Worm (Caenorhabditis elegans) whole organism, mixed stage, embryonic: ENCODE measurements around the gene C07G2.5.

Source experiments
- ceh-39 ChIP-seq: fragments of 150-350 bp; optimal IDR thresholded peaks from 2 replicates; lab custom pipeline; 2014; ENCODE audit warnings: missing biosample characterization, missing genetic modification characterization
- ceh-83 ChIP-seq: fragments of 200-800 bp; sonication (Bioruptor generic); optimal IDR thresholded peaks from 2 replicates; lab custom pipeline; 2018; ENCODE audit warnings: mild to moderate bottlenecking, missing genetic modification characterization, missing compliant biosample characterization
- elt-1 ChIP-seq: sonication (generic microtip); optimal IDR thresholded peaks from 2 replicates; lab custom pipeline; 2017; ENCODE audit warnings: missing genetic modification characterization, mild to moderate bottlenecking, missing compliant biosample characterization, antibody characterized with exemption, moderate library complexity, borderline replicate concordance; ENCODE audit not compliant: insufficient read depth
- hlh-1 ChIP-seq: fragments of 150-350 bp; optimal IDR thresholded peaks from 2 replicates; lab custom pipeline; 2014; ENCODE audit warnings: missing biosample characterization, missing genetic modification reagents, missing genetic modification characterization
- lsy-2 ChIP-seq: fragments of 150-350 bp; optimal IDR thresholded peaks from 2 replicates; lab custom pipeline; 2014; ENCODE audit warnings: missing biosample characterization, missing genetic modification characterization
- nhr-237 ChIP-seq: fragments of 150-350 bp; optimal IDR thresholded peaks from 2 replicates; lab custom pipeline; 2014; ENCODE audit warnings: missing biosample characterization, missing genetic modification characterization
- nhr-28 ChIP-seq: fragments of 150-350 bp; optimal IDR thresholded peaks from 2 replicates; lab custom pipeline; 2014; ENCODE audit warnings: missing biosample characterization, missing genetic modification characterization
- pha-4 ChIP-seq: fragments of 150-350 bp; optimal IDR thresholded peaks from 2 replicates; lab custom pipeline; 2018; ENCODE audit warnings: missing biosample characterization, missing genetic modification reagents, missing genetic modification characterization
- sem-2 ChIP-seq: fragments of 200-800 bp; sonication (Bioruptor generic); optimal IDR thresholded peaks from 2 replicates; lab custom pipeline; 2018; ENCODE audit warnings: mild to moderate bottlenecking, missing genetic modification characterization, missing compliant biosample characterization
- snpc-4 ChIP-seq: fragments of 150-350 bp; optimal IDR thresholded peaks from 2 replicates; lab custom pipeline; 2014; ENCODE audit warnings: missing biosample characterization, missing genetic modification characterization
- unc-39 ChIP-seq: fragments of 150-350 bp; optimal IDR thresholded peaks from 2 replicates; lab custom pipeline; 2014; ENCODE audit warnings: missing biosample characterization, missing genetic modification characterization
- zip-8 ChIP-seq: fragments of 150-350 bp; optimal IDR thresholded peaks from 2 replicates; lab custom pipeline; 2014; ENCODE audit warnings: missing biosample characterization, missing genetic modification characterization

DNA sequence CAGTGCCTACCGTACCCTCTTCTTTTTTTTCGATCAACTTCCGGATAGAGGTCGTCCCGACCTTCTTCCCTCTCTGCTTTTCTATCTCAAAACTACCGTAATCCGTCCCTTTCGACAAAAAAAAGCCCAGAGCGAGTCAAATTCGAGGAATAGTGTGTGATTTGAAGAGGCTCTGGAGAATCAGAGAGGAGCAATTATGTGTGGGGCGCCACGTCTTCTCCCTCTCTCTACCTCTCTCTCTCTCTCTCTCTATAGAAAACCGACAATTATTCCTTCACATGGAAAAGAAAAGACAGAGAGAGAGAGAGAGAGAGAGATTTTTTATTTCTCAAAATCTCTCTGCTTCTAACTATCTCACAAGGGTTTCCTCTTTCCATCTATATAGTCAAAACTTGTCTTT lies 42.3 kb downstream of the C07G2.5 start:
- TF ChIP-seq pha-4 (tag; lab: Kevin White, UChicago), result no peak
- no peak for TF ChIP-seq sem-2
- TF ChIP-seq lsy-2, result peak; percentile 51
- TF ChIP-seq hlh-1, result no peak
- no peak for TF ChIP-seq nhr-237
- no peak for TF ChIP-seq unc-39 (tag; lab: Kevin White, UChicago)
- TF ChIP-seq nhr-28 (tag; lab: Kevin White, UChicago), result no peak
- TF ChIP-seq ceh-39 (tag; lab: Kevin White, UChicago), result no peak
- no peak for TF ChIP-seq snpc-4 (tag; lab: Kevin White, UChicago)
- TF ChIP-seq elt-1 (tag; lab: Kevin White, UChicago), result no peak
- TF ChIP-seq ceh-83 (GFP tag; lab: Kevin White, UChicago), result no peak
- no peak for TF ChIP-seq zip-8
